Worm (Caenorhabditis elegans) whole organism, L1 larva: ENCODE measurements around the gene folr-1.

Source experiments
- C04F5.9 ChIP-seq: sonication (generic microtip); optimal IDR thresholded peaks from 2 replicates; lab custom pipeline; 2016; ENCODE audit warnings: missing genetic modification characterization, missing compliant biosample characterization
- F16B12.6 ChIP-seq: fragments of 150-350 bp; optimal IDR thresholded peaks from 2 replicates; lab custom pipeline; 2014; ENCODE audit warnings: missing biosample characterization, missing genetic modification characterization
- ama-1 ChIP-seq: fragments of 150-350 bp; optimal IDR thresholded peaks from 2 replicates; lab custom pipeline; 2014
- blmp-1 ChIP-seq: fragments of 150-350 bp; optimal IDR thresholded peaks from 2 replicates; lab custom pipeline; 2014; ENCODE audit warnings: missing biosample characterization, missing genetic modification characterization
- efl-1 ChIP-seq, 4 experiments: fragments of 150-350 bp; optimal IDR thresholded peaks in 3 of 4; peaks in 1 of 4; 1 replicate in 1 of 4; 2 replicates in 3 of 4; lab custom pipeline; 2014; ENCODE audit warnings: missing biosample characterization in 2 of 4, missing genetic modification characterization in 2 of 4, missing genetic modification reagents in 2 of 4
- egl-13 ChIP-seq: sonication (generic microtip); optimal IDR thresholded peaks from 2 replicates; lab custom pipeline; 2016; ENCODE audit warnings: missing genotype, missing genetic modification reagents, missing genetic modification characterization, missing compliant biosample characterization
- elt-2 ChIP-seq: sonication (generic microtip); optimal IDR thresholded peaks from 2 replicates; lab custom pipeline; 2016; ENCODE audit warnings: missing genetic modification characterization, mild to moderate bottlenecking, inconsistent platforms, missing compliant biosample characterization, missing genetic modification reagents
- fkh-10 ChIP-seq: sonication (generic microtip); optimal IDR thresholded peaks from 2 replicates; lab custom pipeline; 2017; ENCODE audit warnings: missing biosample characterization, missing genetic modification reagents, missing genetic modification characterization
- fos-1 ChIP-seq: fragments of 150-350 bp; optimal IDR thresholded peaks from 2 replicates; lab custom pipeline; 2014; ENCODE audit warnings: missing biosample characterization, missing genetic modification characterization
- hlh-17 ChIP-seq: fragments of 200-800 bp; sonication (Bioruptor generic); optimal IDR thresholded peaks from 2 replicates; lab custom pipeline; 2018; ENCODE audit warnings: missing genetic modification characterization, mild to moderate bottlenecking, missing compliant biosample characterization, moderate library complexity, borderline replicate concordance
- hlh-4 ChIP-seq: sonication (generic microtip); optimal IDR thresholded peaks from 2 replicates; lab custom pipeline; 2016; ENCODE audit warnings: mild to moderate bottlenecking, missing genetic modification characterization, missing compliant biosample characterization
- jun-1 ChIP-seq: fragments of 150-350 bp; optimal IDR thresholded peaks from 2 replicates; lab custom pipeline; 2014; ENCODE audit warnings: missing biosample characterization, missing genetic modification reagents, missing genetic modification characterization
- lin-14 ChIP-seq: fragments of 200-800 bp; sonication (Bioruptor generic); optimal IDR thresholded peaks from 2 replicates; lab custom pipeline; 2018; ENCODE audit warnings: mild to moderate bottlenecking, missing genetic modification characterization, moderate library complexity, missing compliant biosample characterization
- lin-15B ChIP-seq: fragments of 150-350 bp; sonication (generic microtip); optimal IDR thresholded peaks from 3 replicates; lab custom pipeline; 2014; ENCODE audit warnings: missing biosample characterization, missing genetic modification characterization
- lin-35 ChIP-seq, 2 experiments: fragments of 150-350 bp; optimal IDR thresholded peaks; 2 replicates each; lab custom pipeline; 2014; ENCODE audit warnings: missing biosample characterization in 2 of 2, missing genetic modification characterization in 2 of 2, missing genetic modification reagents in 2 of 2
- lin-39 ChIP-seq: fragments of 150-350 bp; optimal IDR thresholded peaks from 2 replicates; lab custom pipeline; 2014; ENCODE audit warnings: missing biosample characterization, missing genetic modification reagents, missing genetic modification characterization
- mdl-1 ChIP-seq, 2 experiments: fragments of 150-350 bp; optimal IDR thresholded peaks; 2 replicates each; lab custom pipeline; 2014 to 2017; ENCODE audit warnings: missing biosample characterization in 2 of 2, missing genetic modification characterization in 2 of 2, inconsistent platforms in 1 of 2
- nhr-19 ChIP-seq: fragments of 200-800 bp; sonication (Bioruptor generic); conservative IDR thresholded peaks from 2 replicates; pipeline ENCODE4 v1.3.6; 2022; ENCODE audit warnings: missing genetic modification characterization, missing compliant biosample characterization
- nhr-237 ChIP-seq: fragments of 150-350 bp; optimal IDR thresholded peaks from 2 replicates; lab custom pipeline; 2014; ENCODE audit warnings: missing biosample characterization, missing genetic modification characterization
- nhr-47 ChIP-seq: sonication (generic microtip); optimal IDR thresholded peaks from 2 replicates; lab custom pipeline; 2016; ENCODE audit warnings: mild to moderate bottlenecking, missing genetic modification characterization, moderate library complexity, missing compliant biosample characterization
- nhr-71 ChIP-seq: sonication (generic microtip); optimal IDR thresholded peaks from 2 replicates; lab custom pipeline; 2016; ENCODE audit warnings: mild to moderate bottlenecking, missing genetic modification characterization, moderate library complexity, missing compliant biosample characterization
- nhr-90 ChIP-seq: sonication (generic microtip); optimal IDR thresholded peaks from 2 replicates; lab custom pipeline; 2016; ENCODE audit warnings: mild to moderate bottlenecking, missing genetic modification characterization, missing compliant biosample characterization; ENCODE audit not compliant: poor library complexity
- pag-3 ChIP-seq: sonication (generic microtip); optimal IDR thresholded peaks from 2 replicates; lab custom pipeline; 2017; ENCODE audit warnings: missing genetic modification characterization, mild to moderate bottlenecking, missing compliant biosample characterization, antibody characterized with exemption, borderline replicate concordance; ENCODE audit not compliant: insufficient read depth
- rnt-1 ChIP-seq: sonication (generic microtip); optimal IDR thresholded peaks from 2 replicates; lab custom pipeline; 2016; ENCODE audit warnings: mild to moderate bottlenecking, missing genetic modification characterization, moderate library complexity, missing compliant biosample characterization
- skn-1 ChIP-seq: fragments of 150-350 bp; optimal IDR thresholded peaks from 2 replicates; lab custom pipeline; 2014; ENCODE audit warnings: missing biosample characterization, missing genetic modification characterization
- snpc-4 ChIP-seq: fragments of 150-350 bp; optimal IDR thresholded peaks from 2 replicates; lab custom pipeline; 2014; ENCODE audit warnings: missing biosample characterization, missing genetic modification characterization
- sox-4 ChIP-seq: sonication (generic microtip); optimal IDR thresholded peaks from 2 replicates; lab custom pipeline; 2016; ENCODE audit warnings: missing genetic modification characterization, missing compliant biosample characterization
- sptf-1 ChIP-seq: fragments of 150-350 bp; optimal IDR thresholded peaks from 2 replicates; lab custom pipeline; 2014; ENCODE audit warnings: missing biosample characterization, missing genetic modification characterization
- tlp-1 ChIP-seq: fragments of 150-350 bp; optimal IDR thresholded peaks from 2 replicates; lab custom pipeline; 2014; ENCODE audit warnings: missing biosample characterization, missing genetic modification characterization
- unc-130 ChIP-seq: fragments of 150-350 bp; optimal IDR thresholded peaks from 2 replicates; lab custom pipeline; 2017; ENCODE audit warnings: missing biosample characterization, missing genetic modification characterization, inconsistent platforms
- unc-62 ChIP-seq: fragments of 150-350 bp; optimal IDR thresholded peaks from 2 replicates; lab custom pipeline; 2014; ENCODE audit warnings: missing biosample characterization, missing genetic modification reagents, missing genetic modification characterization
- unc-98 ChIP-seq: fragments of 200-800 bp; sonication (Bioruptor generic); IDR thresholded peaks from 2 replicates; pipeline ENCODE4 v1.3.6; 2022; ENCODE audit warnings: missing genetic modification characterization, missing compliant biosample characterization
- xbp-1 ChIP-seq: sonication (generic microtip); optimal IDR thresholded peaks from 2 replicates; lab custom pipeline; 2016; ENCODE audit warnings: missing genetic modification characterization, missing compliant biosample characterization
- zag-1 ChIP-seq: fragments of 150-350 bp; optimal IDR thresholded peaks from 2 replicates; lab custom pipeline; 2014; ENCODE audit warnings: missing biosample characterization, missing genetic modification characterization
- ztf-4 ChIP-seq: fragments of 150-350 bp; optimal IDR thresholded peaks from 2 replicates; lab custom pipeline; 2014; ENCODE audit warnings: missing biosample characterization, missing genetic modification characterization

Gene folr-1

ce11 chrX:9932226-9932773, 13.2 kb downstream of the folr-1 start, which contains the start of gene tsp-21 (continued):
- no peak for TF ChIP-seq sptf-1 (tag; lab: Kevin White, UChicago)
- no peak for TF ChIP-seq zag-1 (tag; lab: Kevin White, UChicago)
- no peak for TF ChIP-seq unc-98
- no peak for TF ChIP-seq pag-3 (tag; lab: Kevin White, UChicago)
- TF ChIP-seq hlh-17 (GFP tag; lab: Kevin White, UChicago) = no peak
- TF ChIP-seq C04F5.9 = no peak
- TF ChIP-seq nhr-237 (tag; lab: Kevin White, UChicago) = peak; percentile 71
- peak; percentile 52 for TF ChIP-seq ztf-4
- TF ChIP-seq unc-62 (GFP tag; lab: Kevin White, UChicago) = no peak
- peak; percentile 84 for TF ChIP-seq skn-1 (tag; lab: Kevin White, UChicago)
- no peak for TF ChIP-seq sox-4 (tag; lab: Kevin White, UChicago)
- no peak for TF ChIP-seq tlp-1 (tag; lab: Kevin White, UChicago)
- TF ChIP-seq, all 84 proteins: peak for 39

ce11 chrX:9933291-9934008, 14.4 kb downstream of the folr-1 start:
- TF ChIP-seq fkh-10 (GFP tag; lab: Kevin White, UChicago) (no peak), F16B12.6 (tag; lab: Kevin White, UChicago) (no peak), jun-1 (tag; lab: Kevin White, UChicago) (no peak), lin-39 (tag; lab: Kevin White, UChicago) (no peak), lin-14 (GFP tag; lab: Kevin White, UChicago) (peak; percentile 41), egl-13 (tag; lab: Kevin White, UChicago) (no peak), nhr-19 (GFP tag; lab: Robert Waterston, UW) (no peak), lin-15B (tag; lab: Kevin White, UChicago) (no peak), snpc-4 (tag; lab: Kevin White, UChicago) (no peak), nhr-71 (tag; lab: Kevin White, UChicago) (peak; percentile 36), hlh-4 (tag; lab: Kevin White, UChicago) (no peak), unc-130 (tag; lab: Kevin White, UChicago) (peak; percentile 9), rnt-1 (tag; lab: Kevin White, UChicago) (peak; percentile 28), efl-1 (optimal IDR thresholded peaks at IDR 0.05; lab: Kevin White, UChicago) (no peak), efl-1 (GFP tag; optimal IDR thresholded peaks at IDR 0.05 in 1 of 2; lab: Kevin White, UChicago) (peak in 1 of 2 experiments; percentile 61)

- TF ChIP-seq elt-2 (tag; lab: Kevin White, UChicago) (peak; percentile 31), mdl-1 (tag; optimal IDR thresholded peaks at IDR 0.05; lab: Kevin White, UChicago) (no peak), nhr-47 (tag; lab: Kevin White, UChicago) (no peak), lin-35 (GFP tag; optimal IDR thresholded peaks at IDR 0.05; lab: Kevin White, UChicago) (no peak), nhr-19 (GFP tag; lab: Robert Waterston, UW) (no peak), ama-1 (lab: Kevin White, UChicago) (no peak), xbp-1 (tag; lab: Kevin White, UChicago) (no peak), efl-1 (optimal IDR thresholded peaks at IDR 0.05; lab: Kevin White, UChicago) (no peak), efl-1 (GFP tag; optimal IDR thresholded peaks at IDR 0.05 in 1 of 2; lab: Kevin White, UChicago) (peak in 1 of 2 experiments; percentile 47)
Observed at ce11 chrX:9934009-9934323, 14.9 kb downstream of the folr-1 start.

- TF ChIP-seq blmp-1 = peak; percentile 56
- TF ChIP-seq jun-1 (tag; lab: Kevin White, UChicago) = peak; percentile 9
- no peak for TF ChIP-seq efl-1 (optimal IDR thresholded peaks at IDR 0.05; lab: Kevin White, UChicago)
- TF ChIP-seq efl-1 (GFP tag; optimal IDR thresholded peaks at IDR 0.05 in 1 of 2; lab: Kevin White, UChicago) = peak in 1 of 2 experiments; percentile 23
- peak; percentile 5 for TF ChIP-seq ztf-4
- TF ChIP-seq fos-1 = no peak
- no peak for TF ChIP-seq elt-2 (tag; lab: Kevin White, UChicago)
- no peak for TF ChIP-seq nhr-90 (tag; lab: Kevin White, UChicago)
Observed at ce11 chrX:9938091-9938490, 19.0 kb downstream of the folr-1 start.
